Worm (Caenorhabditis elegans) whole organism, L1 larva: Measurements from ENCODE around the gene dmsr-4.

ENCODE experiments used
- C34B4.2 ChIP-seq: sonication (generic microtip); optimal IDR thresholded peaks from 2 replicates; lab custom pipeline; 2017; ENCODE audit warnings: mild to moderate bottlenecking, missing genetic modification characterization, missing compliant biosample characterization
- alr-1 ChIP-seq: fragments of 200-800 bp; sonication (Bioruptor generic); optimal IDR thresholded peaks from 2 replicates; lab custom pipeline; 2018; ENCODE audit warnings: borderline replicate concordance, mild to moderate bottlenecking, missing genetic modification characterization, missing compliant biosample characterization
- ceh-82 ChIP-seq, 3 experiments: fragments of 150-350 bp in 1 of 3; sonication (generic microtip) in 2 of 3; optimal IDR thresholded peaks; 2 replicates each; lab custom pipeline; 2014 to 2017; ENCODE audit warnings: missing biosample characterization in 3 of 3, missing genetic modification characterization in 3 of 3
- dsc-1 ChIP-seq: sonication (generic microtip); optimal IDR thresholded peaks from 2 replicates; lab custom pipeline; 2016; ENCODE audit warnings: mild to moderate bottlenecking, missing genetic modification characterization, missing compliant biosample characterization
- egl-13 ChIP-seq: sonication (generic microtip); optimal IDR thresholded peaks from 2 replicates; lab custom pipeline; 2016; ENCODE audit warnings: missing genotype, missing genetic modification reagents, missing genetic modification characterization, missing compliant biosample characterization
- fos-1 ChIP-seq: fragments of 150-350 bp; optimal IDR thresholded peaks from 2 replicates; lab custom pipeline; 2014; ENCODE audit warnings: missing biosample characterization, missing genetic modification characterization
- isw-1 ChIP-seq: fragments of 200-800 bp; sonication (Bioruptor generic); IDR thresholded peaks from 2 replicates; pipeline ENCODE4 v1.3.6; 2022; ENCODE audit warnings: missing genetic modification characterization, missing compliant biosample characterization
- lin-14 ChIP-seq: fragments of 200-800 bp; sonication (Bioruptor generic); optimal IDR thresholded peaks from 2 replicates; lab custom pipeline; 2018; ENCODE audit warnings: mild to moderate bottlenecking, missing genetic modification characterization, moderate library complexity, missing compliant biosample characterization
- mef-2 ChIP-seq: fragments of 150-350 bp; optimal IDR thresholded peaks from 2 replicates; lab custom pipeline; 2014; ENCODE audit warnings: missing biosample characterization, missing genetic modification characterization
- nhr-11 ChIP-seq: fragments of 150-350 bp; optimal IDR thresholded peaks from 2 replicates; lab custom pipeline; 2014; ENCODE audit warnings: missing biosample characterization, missing genetic modification characterization
- nhr-19 ChIP-seq: fragments of 200-800 bp; sonication (Bioruptor generic); conservative IDR thresholded peaks from 2 replicates; pipeline ENCODE4 v1.3.6; 2022; ENCODE audit warnings: missing genetic modification characterization, missing compliant biosample characterization
- nhr-90 ChIP-seq: sonication (generic microtip); optimal IDR thresholded peaks from 2 replicates; lab custom pipeline; 2016; ENCODE audit warnings: mild to moderate bottlenecking, missing genetic modification characterization, missing compliant biosample characterization; ENCODE audit not compliant: poor library complexity
- pax-3 ChIP-seq: fragments of 200-800 bp; sonication (Bioruptor generic); optimal IDR thresholded peaks from 2 replicates; lab custom pipeline; 2018; ENCODE audit warnings: mild to moderate bottlenecking, missing genetic modification characterization, moderate library complexity, missing compliant biosample characterization
- pqm-1 ChIP-seq: sonication (generic microtip); optimal IDR thresholded peaks from 3 replicates; lab custom pipeline; 2017; ENCODE audit warnings: missing biosample characterization, missing genetic modification characterization
- sptf-1 ChIP-seq: fragments of 150-350 bp; optimal IDR thresholded peaks from 2 replicates; lab custom pipeline; 2014; ENCODE audit warnings: missing biosample characterization, missing genetic modification characterization
- zag-1 ChIP-seq: fragments of 150-350 bp; optimal IDR thresholded peaks from 2 replicates; lab custom pipeline; 2014; ENCODE audit warnings: missing biosample characterization, missing genetic modification characterization

Gene dmsr-4

DNA sequence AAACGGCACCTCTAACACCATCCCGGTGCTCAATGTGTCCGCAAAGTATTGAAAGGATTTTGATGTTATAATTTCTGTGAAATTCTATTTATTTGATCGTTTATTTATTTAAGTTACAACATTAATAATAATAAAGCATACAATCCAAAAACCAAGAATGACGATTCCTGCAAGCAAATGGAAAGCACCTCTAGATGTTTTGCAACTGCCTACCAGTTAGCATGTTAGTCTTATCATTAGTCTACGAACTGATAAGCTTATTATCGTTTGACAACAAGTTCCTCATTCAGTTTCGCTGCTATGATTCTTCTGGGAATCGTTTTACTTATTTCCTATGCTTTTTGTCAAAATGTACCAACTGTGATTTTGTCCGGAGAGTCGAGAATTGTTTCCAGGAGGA, 57.2 kb downstream of the dmsr-4 start, which contains the start of gene K01A2.6:
TSS of gene K01A2.6 (plus strand) at position 301 of the 400 bp plus-strand sequence.
- TF ChIP-seq C34B4.2 (tag; lab: Kevin White, UChicago): no peak
- no peak for TF ChIP-seq fos-1 (tag; lab: Kevin White, UChicago)
- no peak for TF ChIP-seq zag-1 (tag; lab: Kevin White, UChicago)
- no peak for TF ChIP-seq pqm-1
- no peak for TF ChIP-seq nhr-11 (tag; lab: Kevin White, UChicago)
- no peak for TF ChIP-seq ceh-82 (tag; optimal IDR thresholded peaks at IDR 0.05; lab: Kevin White, UChicago)
- TF ChIP-seq dsc-1 (tag; lab: Kevin White, UChicago): no peak
- TF ChIP-seq pax-3 (tag; lab: Kevin White, UChicago): no peak
- TF ChIP-seq mef-2 (tag; lab: Kevin White, UChicago): no peak
- TF ChIP-seq nhr-90 (tag; lab: Kevin White, UChicago): no peak
- TF ChIP-seq sptf-1 (tag; lab: Kevin White, UChicago): no peak
- no peak for TF ChIP-seq lin-14 (GFP tag; lab: Kevin White, UChicago)
- no peak for TF ChIP-seq alr-1 (tag; lab: Kevin White, UChicago)
- no peak for TF ChIP-seq isw-1 (GFP tag; lab: Robert Waterston, UW)
- TF ChIP-seq egl-13: no peak
- no peak for TF ChIP-seq nhr-19 (GFP tag; lab: Robert Waterston, UW)
